Worm (Caenorhabditis elegans): ENCODE results near the gene cyp-37A1.
"Not testable (repeated sequence)": the region's sequence is repeated elsewhere in the genome, so short reads cannot be mapped to it uniquely, and the experiment has no call there.

Gene cyp-37A1

ce11 chrII:14032705-14033104 is 15.9 kb upstream of the cyp-37A1 start:
- TF ChIP-seq nhr-76 (tag; optimal IDR thresholded peaks at IDR 0.05) (no peak), nhr-71 (tag; optimal IDR thresholded peaks at IDR 0.05) (peak; percentile 3)

ce11 chrII:14021230-14021629 is 4.5 kb upstream of the cyp-37A1 start, which contains the start of gene F01D5.10:
Gene F01D5.10, minus strand, starts transcription at chrII:14021330.
- not testable (repeated sequence) for TF ChIP-seq snpc-4, ceh-90, ztf-4 (tag; optimal IDR thresholded peaks at IDR 0.05)

ce11 chrII:14019625-14020024 is 2.9 kb upstream of the cyp-37A1 start:
- peak; percentile 43 for TF ChIP-seq ceh-8 (GFP tag; optimal IDR thresholded peaks at IDR 0.05)

ce11 chrII:14018887-14019286 is 2.1 kb upstream of the cyp-37A1 start:
- TF ChIP-seq irx-1 (tag; optimal IDR thresholded peaks at IDR 0.05) (no peak), C04F5.9 (tag; optimal IDR thresholded peaks at IDR 0.05) (no peak), ceh-82 (tag; optimal IDR thresholded peaks at IDR 0.05) (no peak), aha-1 (tag; optimal IDR thresholded peaks at IDR 0.05) (no peak), alr-1 (tag; optimal IDR thresholded peaks at IDR 0.05; ENCODE audit: borderline replicate concordance) (no peak), jun-1 (tag; optimal IDR thresholded peaks at IDR 0.05) (no peak), lin-15B (tag; optimal IDR thresholded peaks at IDR 0.05) (no peak), nhr-47 (tag; optimal IDR thresholded peaks at IDR 0.05) (no peak), fos-1 (tag; optimal IDR thresholded peaks at IDR 0.05) (no peak), isw-1 (GFP tag; IDR thresholded peaks at IDR 0.05) (no peak), lin-35 (GFP tag; optimal IDR thresholded peaks at IDR 0.05) (no peak), lin-13 (GFP tag; optimal IDR thresholded peaks at IDR 0.05) (no peak), C34B4.2 (tag; optimal IDR thresholded peaks at IDR 0.05) (no peak), lsy-2 (tag; optimal IDR thresholded peaks at IDR 0.05) (no peak), nhr-90 (tag; optimal IDR thresholded peaks at IDR 0.05; ENCODE audit: poor library complexity) (no peak), hpl-2 (GFP tag; optimal IDR thresholded peaks at IDR 0.05) (no peak), lir-3 (tag; optimal IDR thresholded peaks at IDR 0.05; ENCODE audit: poor library complexity) (no peak), fkh-10 (GFP tag; optimal IDR thresholded peaks at IDR 0.05) (no peak), vab-15 (tag; optimal IDR thresholded peaks at IDR 0.05) (no peak), xbp-1 (tag; optimal IDR thresholded peaks at IDR 0.05) (no peak)

ce11 chrII:14018192-14018591 is 1.4 kb upstream of the cyp-37A1 start:
- TF ChIP-seq nhr-90 (tag; optimal IDR thresholded peaks at IDR 0.05; ENCODE audit: poor library complexity) (peak; percentile 98), snpc-4 (tag; optimal IDR thresholded peaks at IDR 0.05) (peak; percentile 100), lsy-2 (tag; optimal IDR thresholded peaks at IDR 0.05) (peak; percentile 31 to 80), ces-1 (GFP tag; optimal IDR thresholded peaks at IDR 0.05) (no peak), egl-13 (tag; optimal IDR thresholded peaks at IDR 0.05) (peak; percentile 65), nhr-76 (tag; optimal IDR thresholded peaks at IDR 0.05) (peak; percentile 48), dpl-1 (GFP tag; optimal IDR thresholded peaks at IDR 0.05) (peak; percentile 28 to 67 (median 50)), grh-1 (GFP tag; IDR thresholded peaks at IDR 0.05) (peak; percentile 89), lin-14 (GFP tag; optimal IDR thresholded peaks at IDR 0.05) (peak; percentile 83), ama-1 (optimal IDR thresholded peaks at IDR 0.05) (peak; percentile 97), nhr-237 (tag; optimal IDR thresholded peaks at IDR 0.05) (no peak), lin-39 (tag; optimal IDR thresholded peaks at IDR 0.05) (peak; percentile 81), lir-3 (tag; optimal IDR thresholded peaks at IDR 0.05; ENCODE audit: poor library complexity) (peak; percentile 34), lin-15B (tag; optimal IDR thresholded peaks at IDR 0.05) (no peak), ztf-4 (tag; optimal IDR thresholded peaks at IDR 0.05) (peak; percentile 53), mab-9 (GFP tag; IDR thresholded peaks at IDR 0.05) (0 out of 2 replicates have a peak, but pooled peaks have one; percentile 55), xbp-1 (tag; optimal IDR thresholded peaks at IDR 0.05) (peak; percentile 84), nhr-71 (tag; optimal IDR thresholded peaks at IDR 0.05) (peak; percentile 94), ztf-11 (tag; optimal IDR thresholded peaks at IDR 0.05) (peak in 1 of 2 experiments; percentile 65), elt-2 (tag; optimal IDR thresholded peaks at IDR 0.05) (peak; percentile 94), unc-130 (tag; optimal IDR thresholded peaks at IDR 0.05) (peak; percentile 23), unc-86 (tag; optimal IDR thresholded peaks at IDR 0.05) (peak; percentile 55), sptf-1 (tag; optimal IDR thresholded peaks at IDR 0.05) (no peak), nhr-19 (GFP tag; conservative IDR thresholded peaks at IDR 0.05) (peak; percentile 92), sup-37 (GFP tag; optimal IDR thresholded peaks at IDR 0.05) (peak; percentile 85), aha-1 (tag; optimal IDR thresholded peaks at IDR 0.05) (no peak), mdl-1 (tag; optimal IDR thresholded peaks at IDR 0.05) (peak in 1 of 2 experiments; percentile 49), ceh-88 (GFP tag; IDR thresholded peaks at IDR 0.05) (peak; percentile 61)

Measured in whole organism, L1 larva.